Worm (Caenorhabditis elegans) whole organism, early embryonic: ENCODE data around the gene pqn-16.

Experiments
- B0310.2 ChIP-seq: sonication (generic microtip); optimal IDR thresholded peaks from 2 replicates; lab custom pipeline; 2016; ENCODE audit warnings: mild to moderate bottlenecking, missing genetic modification characterization, missing compliant biosample characterization
- F13C5.2 ChIP-seq: sonication (generic microtip); optimal IDR thresholded peaks from 2 replicates; lab custom pipeline; 2017; ENCODE audit warnings: mild to moderate bottlenecking, missing genetic modification characterization, inconsistent platforms, missing compliant biosample characterization
- aly-1 ChIP-seq: sonication (generic microtip); optimal IDR thresholded peaks from 2 replicates; lab custom pipeline; 2016; ENCODE audit warnings: missing genetic modification characterization, missing compliant biosample characterization
- ama-1 ChIP-seq: fragments of 150-350 bp; optimal IDR thresholded peaks from 2 replicates; lab custom pipeline; 2014
- ceh-13 ChIP-seq: fragments of 200-800 bp; sonication (Bioruptor generic); optimal IDR thresholded peaks from 2 replicates; lab custom pipeline; 2018; ENCODE audit warnings: mild to moderate bottlenecking, missing genetic modification characterization, missing compliant biosample characterization
- ceh-36 ChIP-seq: sonication (generic microtip); optimal IDR thresholded peaks from 2 replicates; lab custom pipeline; 2016; ENCODE audit warnings: missing genetic modification characterization, inconsistent platforms, missing compliant biosample characterization
- ets-7 ChIP-seq: sonication (generic microtip); optimal IDR thresholded peaks from 2 replicates; lab custom pipeline; 2016; ENCODE audit warnings: missing genotype, missing genetic modification characterization, missing compliant biosample characterization
- flt-1 ChIP-seq: fragments of 200-800 bp; sonication (Bioruptor generic); IDR thresholded peaks from 2 replicates; pipeline ENCODE4 v1.3.6; 2022; ENCODE audit warnings: missing genetic modification characterization, missing compliant biosample characterization
- hmbx-1 ChIP-seq: sonication (generic microtip); optimal IDR thresholded peaks from 2 replicates; lab custom pipeline; 2016; ENCODE audit warnings: mild to moderate bottlenecking, missing genetic modification characterization, missing compliant biosample characterization
- hmg-4 ChIP-seq: fragments of 200-800 bp; sonication (Bioruptor generic); optimal IDR thresholded peaks from 2 replicates; lab custom pipeline; 2018; ENCODE audit warnings: mild to moderate bottlenecking, missing genetic modification characterization, missing compliant biosample characterization
- hnd-1 ChIP-seq: sonication (generic microtip); optimal IDR thresholded peaks from 2 replicates; lab custom pipeline; 2016; ENCODE audit warnings: missing genetic modification characterization, missing compliant biosample characterization
- pes-1 ChIP-seq: fragments of 200-800 bp; sonication (Bioruptor generic); IDR thresholded peaks from 2 replicates; pipeline ENCODE4 v1.3.6; 2022; ENCODE audit warnings: missing genetic modification reagents, missing genetic modification characterization, missing compliant biosample characterization
- scrt-1 ChIP-seq: fragments of 200-800 bp; sonication (Bioruptor generic); IDR thresholded peaks from 2 replicates; pipeline ENCODE4 v1.3.6; 2022; ENCODE audit warnings: missing genetic modification characterization, missing compliant biosample characterization
- sea-1 ChIP-seq: fragments of 200-800 bp; sonication (Bioruptor generic); conservative IDR thresholded peaks from 2 replicates; pipeline ENCODE4 v1.3.6; 2022; ENCODE audit warnings: missing genetic modification characterization, missing compliant biosample characterization

DNA sequence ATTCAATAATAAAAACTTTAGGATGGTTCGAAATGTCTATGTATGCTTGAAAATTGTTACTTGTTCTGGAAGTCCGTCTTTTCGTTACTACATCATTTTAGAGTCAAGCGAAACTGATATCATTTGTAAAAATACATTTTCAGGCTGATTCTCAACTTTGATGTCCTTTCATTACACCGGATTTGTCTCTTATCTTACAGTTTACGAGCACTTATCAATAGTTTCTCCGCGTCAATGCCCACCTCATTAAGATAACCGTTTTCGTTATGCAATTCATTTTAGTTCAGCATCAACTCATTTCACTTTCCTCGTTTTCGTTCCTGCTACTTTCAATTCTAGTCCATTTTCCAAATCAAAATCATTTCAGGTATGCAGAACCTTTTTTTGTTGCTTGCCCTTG is 28.8 kb downstream of the pqn-16 start, which contains the start of gene asp-2:
- no peak for TF ChIP-seq flt-1 (GFP tag; lab: Robert Waterston, UW)
- no peak for TF ChIP-seq ama-1 (lab: Kevin White, UChicago)
- no peak for TF ChIP-seq sea-1 (GFP tag; lab: Robert Waterston, UW)
- no peak for TF ChIP-seq ceh-13 (GFP tag; lab: Kevin White, UChicago)
- TF ChIP-seq hmg-4 (GFP tag; lab: Kevin White, UChicago), result no peak
- TF ChIP-seq ets-7, result no peak
- TF ChIP-seq pes-1 (GFP tag; lab: Robert Waterston, UW), result no peak
- TF ChIP-seq ceh-36, result no peak
- TF ChIP-seq scrt-1 (GFP tag; lab: Robert Waterston, UW), result no peak
- no peak for TF ChIP-seq B0310.2 (tag; lab: Kevin White, UChicago)
- no peak for TF ChIP-seq aly-1 (tag; lab: Kevin White, UChicago)
- no peak for TF ChIP-seq hnd-1
- TF ChIP-seq hmbx-1 (tag; lab: Kevin White, UChicago), result no peak
- TF ChIP-seq F13C5.2 (tag; lab: Kevin White, UChicago), result no peak
